Fruit fly (Drosophila melanogaster) whole organism, embryonic: ENCODE data around the gene CG8176.
A peak's percentile ranks its signal among the peaks of the same experiment; 100 is the strongest.

ENCODE experiments used
- BtbVII ChIP-seq: fragments of 200-800 bp; sonication (Bioruptor generic); optimal IDR thresholded peaks from 3 replicates; lab custom pipeline; 2017; ENCODE audit warnings: missing biosample characterization, mild to moderate bottlenecking, missing genetic modification characterization
- CG10959 ChIP-seq: fragments of 200-800 bp; sonication (Bioruptor generic); IDR thresholded peaks from 2 replicates; pipeline ENCODE4 v1.3.6; 2022; ENCODE audit warnings: missing biosample characterization, missing genetic modification characterization
- CG11247 ChIP-seq: fragments of 200-800 bp; sonication (Bioruptor generic); IDR thresholded peaks from 2 replicates; pipeline ENCODE4 v1.3.6; 2022; ENCODE audit warnings: missing biosample characterization, missing genetic modification characterization
- CG11504 ChIP-seq: fragments of 200-800 bp; sonication (Bioruptor generic); optimal IDR thresholded peaks from 3 replicates; lab custom pipeline; 2019; ENCODE audit warnings: missing biosample characterization, mild to moderate bottlenecking, missing genetic modification characterization, moderate library complexity
- CG11560 ChIP-seq: fragments of 200-800 bp; sonication (Bioruptor generic); IDR thresholded peaks from 3 replicates; pipeline ENCODE4 v1.3.6; 2022; ENCODE audit warnings: missing biosample characterization, missing genetic modification characterization
- CG12104 ChIP-seq: fragments of 200-800 bp; sonication (Bioruptor generic); optimal IDR thresholded peaks from 3 replicates; lab custom pipeline; 2016; ENCODE audit warnings: missing biosample characterization, missing genetic modification characterization
- CG12391 ChIP-seq: fragments of 200-800 bp; sonication (Bioruptor generic); optimal IDR thresholded peaks from 3 replicates; lab custom pipeline; 2018; ENCODE audit warnings: missing biosample characterization, mild to moderate bottlenecking, missing genetic modification characterization, moderate library complexity
- CG12744 ChIP-seq: fragments of 200-800 bp; sonication (Bioruptor generic); optimal IDR thresholded peaks from 2 replicates; lab custom pipeline; 2016; ENCODE audit warnings: missing biosample characterization, missing genetic modification characterization
- CG12942 ChIP-seq: fragments of 200-800 bp; sonication (Bioruptor generic); optimal IDR thresholded peaks from 3 replicates; lab custom pipeline; 2016; ENCODE audit warnings: missing biosample characterization, missing genetic modification characterization
- CG14441 ChIP-seq: fragments of 200-800 bp; sonication (Bioruptor generic); IDR thresholded peaks from 2 replicates; pipeline ENCODE4 v1.3.6; 2022; ENCODE audit warnings: missing biosample characterization, missing genetic modification characterization
- CG15479 ChIP-seq: fragments of 200-800 bp; sonication (Bioruptor generic); optimal IDR thresholded peaks from 3 replicates; lab custom pipeline; 2019; ENCODE audit warnings: missing biosample characterization, mild to moderate bottlenecking, missing genetic modification characterization, moderate library complexity
- CG17359 ChIP-seq: fragments of 200-800 bp; sonication (Bioruptor generic); optimal IDR thresholded peaks from 3 replicates; lab custom pipeline; 2018; ENCODE audit warnings: missing biosample characterization, mild to moderate bottlenecking, missing genetic modification characterization, moderate library complexity
- CG30020 ChIP-seq: fragments of 200-800 bp; optimal IDR thresholded peaks from 2 replicates; lab custom pipeline; 2019; ENCODE audit warnings: missing biosample characterization, mild to moderate bottlenecking, missing genetic modification characterization, moderate library complexity
- CG3065 ChIP-seq: fragments of 200-800 bp; sonication (Bioruptor generic); optimal IDR thresholded peaks from 2 replicates; lab custom pipeline; 2016; ENCODE audit warnings: missing biosample characterization, missing genetic modification characterization
- CG5953 ChIP-seq: fragments of 200-800 bp; sonication (Bioruptor generic); IDR thresholded peaks from 2 replicates; pipeline ENCODE4 v1.3.6; 2022; ENCODE audit warnings: missing biosample characterization, missing genetic modification characterization
- CG6175 ChIP-seq: fragments of 200-800 bp; sonication (Bioruptor generic); IDR thresholded peaks from 3 replicates; pipeline ENCODE4 v1.3.6; 2022; ENCODE audit warnings: missing biosample characterization, missing genetic modification characterization
- CG6854 ChIP-seq: fragments of 200-800 bp; sonication (Bioruptor generic); optimal IDR thresholded peaks from 3 replicates; lab custom pipeline; 2017; ENCODE audit warnings: missing biosample characterization, mild to moderate bottlenecking, missing genetic modification characterization
- CG7928 ChIP-seq: fragments of 200-800 bp; sonication (Bioruptor generic); optimal IDR thresholded peaks from 2 replicates; lab custom pipeline; 2017; ENCODE audit warnings: missing biosample characterization, mild to moderate bottlenecking, missing genetic modification characterization
- CG9215 ChIP-seq: fragments of 200-800 bp; sonication (Bioruptor generic); IDR thresholded peaks from 2 replicates; pipeline ENCODE4 v1.3.6; 2022; ENCODE audit warnings: missing biosample characterization, missing genetic modification characterization
- CHES-1-like ChIP-seq: fragments of 200-800 bp; sonication (Bioruptor generic); optimal IDR thresholded peaks from 2 replicates; lab custom pipeline; 2016; ENCODE audit warnings: missing biosample characterization, missing genetic modification characterization
- D ChIP-seq, 2 experiments: fragments of 200-800 bp in 1 of 2; fragments of >200 bp in 1 of 2; sonication (Bioruptor generic) in 1 of 2; optimal IDR thresholded peaks; 2 replicates in 1 of 2; 3 replicates in 1 of 2; lab custom pipeline; 2017; ENCODE audit warnings: mild to moderate bottlenecking in 1 of 2, missing biosample characterization in 1 of 2, missing genetic modification characterization in 1 of 2, missing genetic modification reagents in 1 of 2
- Dek ChIP-seq: fragments of 200-800 bp; sonication (Bioruptor generic); optimal IDR thresholded peaks from 3 replicates; lab custom pipeline; 2019; ENCODE audit warnings: missing biosample characterization, mild to moderate bottlenecking, missing genetic modification characterization, moderate library complexity
- Elba2 ChIP-seq: fragments of 200-800 bp; sonication (Bioruptor generic); optimal IDR thresholded peaks from 3 replicates; lab custom pipeline; 2016; ENCODE audit warnings: missing biosample characterization, missing genetic modification characterization
- Fer1 ChIP-seq: fragments of 200-800 bp; sonication (Bioruptor generic); optimal IDR thresholded peaks from 2 replicates; lab custom pipeline; 2017; ENCODE audit warnings: missing biosample characterization, mild to moderate bottlenecking, missing genetic modification characterization
- Fer2 ChIP-seq: fragments of 200-800 bp; sonication (Bioruptor generic); optimal IDR thresholded peaks from 2 replicates; lab custom pipeline; 2018; ENCODE audit warnings: missing biosample characterization, mild to moderate bottlenecking, missing genetic modification characterization, moderate library complexity
- H15 ChIP-seq: fragments of 200-800 bp; sonication (Bioruptor generic); IDR thresholded peaks from 3 replicates; pipeline ENCODE4 v1.3.6; 2022; ENCODE audit warnings: missing biosample characterization, missing genetic modification characterization
- Hr51 ChIP-seq, 2 experiments: fragments of 200-800 bp; sonication (Bioruptor generic); optimal IDR thresholded peaks; 2 replicates in 1 of 2; 3 replicates in 1 of 2; lab custom pipeline; 2016 to 2018; ENCODE audit warnings: missing biosample characterization in 2 of 2, missing genetic modification characterization in 2 of 2, mild to moderate bottlenecking in 1 of 2, moderate library complexity in 1 of 2
- Jarid2 ChIP-seq: fragments of 200-800 bp; sonication (Bioruptor generic); optimal IDR thresholded peaks from 3 replicates; lab custom pipeline; 2017; ENCODE audit warnings: mild to moderate bottlenecking, missing biosample characterization, missing genetic modification reagents, missing genetic modification characterization
- MESR4 ChIP-seq: fragments of 200-800 bp; sonication (Bioruptor generic); optimal IDR thresholded peaks from 2 replicates; lab custom pipeline; 2018; ENCODE audit warnings: missing biosample characterization, mild to moderate bottlenecking, missing genetic modification characterization, moderate library complexity
- NFAT ChIP-seq: fragments of 200-800 bp; sonication (Bioruptor generic); IDR thresholded peaks from 2 replicates; pipeline ENCODE4 v1.3.6; 2022; ENCODE audit warnings: missing biosample characterization, missing genetic modification characterization
- Nf-YB ChIP-seq: fragments of 200-800 bp; sonication (Bioruptor generic); optimal IDR thresholded peaks from 3 replicates; lab custom pipeline; 2019; ENCODE audit warnings: missing biosample characterization, mild to moderate bottlenecking, missing genetic modification characterization, moderate library complexity
- Sry-δ ChIP-seq: fragments of 200-800 bp; sonication (Bioruptor generic); optimal IDR thresholded peaks from 2 replicates; lab custom pipeline; 2016; ENCODE audit warnings: missing biosample characterization, missing genetic modification characterization
- Taf1 ChIP-seq: fragments of 200-800 bp; sonication (Bioruptor generic); IDR thresholded peaks from 2 replicates; pipeline ENCODE4 v1.3.6; 2022; ENCODE audit warnings: missing biosample characterization, missing genetic modification characterization
- Xrp1 ChIP-seq: fragments of 200-800 bp; sonication (Bioruptor generic); IDR thresholded peaks from 2 replicates; pipeline ENCODE4 v1.3.6; 2022; ENCODE audit warnings: missing biosample characterization, missing genetic modification characterization
- ab ChIP-seq: fragments of 200-800 bp; sonication (Bioruptor generic); optimal IDR thresholded peaks from 2 replicates; lab custom pipeline; 2016; ENCODE audit warnings: missing biosample characterization, missing genetic modification characterization
- bowl ChIP-seq: fragments of 200-800 bp; sonication (Bioruptor generic); IDR thresholded peaks from 2 replicates; pipeline ENCODE4 v1.3.6; 2022; ENCODE audit warnings: missing biosample characterization, missing genetic modification characterization
- fru ChIP-seq: fragments of >200 bp; optimal IDR thresholded peaks from 2 replicates; lab custom pipeline; 2017
- gcm2 ChIP-seq: fragments of 200-800 bp; sonication (Bioruptor generic); optimal IDR thresholded peaks from 2 replicates; lab custom pipeline; 2016; ENCODE audit warnings: missing biosample characterization, missing genetic modification characterization
- grau ChIP-seq: fragments of 200-800 bp; optimal IDR thresholded peaks from 3 replicates; lab custom pipeline; 2019; ENCODE audit warnings: missing biosample characterization, mild to moderate bottlenecking, missing genetic modification characterization, moderate library complexity
- ken ChIP-seq: fragments of 200-800 bp; sonication (Bioruptor generic); IDR thresholded peaks from 3 replicates; pipeline ENCODE4 v1.3.6; 2022; ENCODE audit warnings: missing biosample characterization, missing genetic modification characterization
- lbe ChIP-seq: fragments of 200-800 bp; sonication (Bioruptor generic); optimal IDR thresholded peaks from 2 replicates; lab custom pipeline; 2016; ENCODE audit warnings: missing biosample characterization, mild to moderate bottlenecking, missing genetic modification characterization
- lmd ChIP-seq: fragments of 200-800 bp; sonication (Bioruptor generic); IDR thresholded peaks from 2 replicates; pipeline ENCODE4 v1.3.6; 2022; ENCODE audit warnings: missing biosample characterization, missing genetic modification characterization
- pfk ChIP-seq: fragments of 200-800 bp; sonication (Bioruptor generic); optimal IDR thresholded peaks from 2 replicates; lab custom pipeline; 2018; ENCODE audit warnings: missing biosample characterization, mild to moderate bottlenecking, missing genetic modification characterization, moderate library complexity
- pita ChIP-seq: fragments of 200-800 bp; sonication (Bioruptor generic); optimal IDR thresholded peaks from 2 replicates; lab custom pipeline; 2017; ENCODE audit warnings: missing biosample characterization, mild to moderate bottlenecking, missing genetic modification characterization
- pros ChIP-seq: fragments of 200-800 bp; sonication (Bioruptor generic); optimal IDR thresholded peaks from 3 replicates; lab custom pipeline; 2019; ENCODE audit warnings: missing biosample characterization, mild to moderate bottlenecking, missing genetic modification characterization, moderate library complexity
- rib ChIP-seq: fragments of 200-800 bp; sonication (Bioruptor generic); IDR thresholded peaks from 2 replicates; pipeline ENCODE4 v1.3.6; 2022; ENCODE audit warnings: missing biosample characterization, missing genetic modification characterization
- ro ChIP-seq: fragments of 200-800 bp; sonication (Bioruptor generic); IDR thresholded peaks from 2 replicates; pipeline ENCODE4 v1.3.6; 2022; ENCODE audit warnings: missing biosample characterization, missing genetic modification characterization
- schlank ChIP-seq: fragments of 200-800 bp; sonication (Bioruptor generic); optimal IDR thresholded peaks from 2 replicates; lab custom pipeline; 2018; ENCODE audit warnings: missing biosample characterization, mild to moderate bottlenecking, missing genetic modification characterization
- tio ChIP-seq: fragments of 200-800 bp; sonication (Bioruptor generic); optimal IDR thresholded peaks from 2 replicates; lab custom pipeline; 2017; ENCODE audit warnings: missing biosample characterization, missing genetic modification characterization, inconsistent platforms
- wek ChIP-seq: fragments of 200-800 bp; sonication (Bioruptor generic); optimal IDR thresholded peaks from 3 replicates; lab custom pipeline; 2018; ENCODE audit warnings: missing biosample characterization, mild to moderate bottlenecking, missing genetic modification characterization, moderate library complexity
- z ChIP-seq: fragments of 200-800 bp; sonication (Bioruptor generic); IDR thresholded peaks from 3 replicates; pipeline ENCODE4 v1.3.6; 2022; ENCODE audit warnings: missing biosample characterization, missing genetic modification characterization

Gene CG8176

dm6 chr3R:9551013-9551658 is 35.3 kb downstream of the CG8176 start (continued):
- TF ChIP-seq gcm2 (GFP tag; lab: Kevin White, UChicago) (no peak), Dek (no peak), CG14441 (GFP tag; lab: Robert Waterston, UW) (no peak), CG3065 (GFP tag; lab: Kevin White, UChicago) (no peak), lbe (peak; percentile 58), CG12104 (GFP tag; lab: Kevin White, UChicago) (no peak), CG30020 (tag; lab: Kevin White, UChicago) (no peak), CG17359 (tag; lab: Kevin White, UChicago) (peak; percentile 41), pita (GFP tag; lab: Kevin White, UChicago) (no peak), CG11247 (GFP tag; lab: Robert Waterston, UW) (no peak), H15 (GFP tag; lab: Robert Waterston, UW) (no peak), tio (GFP tag; lab: Kevin White, UChicago) (no peak), Sry-δ (GFP tag; lab: Kevin White, UChicago) (peak; percentile 27), lmd (GFP tag; lab: Robert Waterston, UW) (no peak), CG11560 (tag; lab: Robert Waterston, UW) (no peak), CG7928 (GFP tag; lab: Kevin White, UChicago) (peak; percentile 60), Xrp1 (GFP tag; lab: Robert Waterston, UW) (no peak), CG9215 (GFP tag; lab: Robert Waterston, UW) (no peak), rib (GFP tag; lab: Robert Waterston, UW) (no peak), bowl (GFP tag; lab: Robert Waterston, UW) (no peak), D (optimal IDR thresholded peaks at IDR 0.05; lab: Kevin White, UChicago) (peak; percentile 59), D (GFP tag; optimal IDR thresholded peaks at IDR 0.05; lab: Kevin White, UChicago) (peak; percentile 8), CG6854 (GFP tag; lab: Kevin White, UChicago) (peak; percentile 71), pfk (peak; percentile 63), CG15479 (GFP tag; lab: Kevin White, UChicago) (no peak), CG5953 (GFP tag; lab: Robert Waterston, UW) (no peak), CG11504 (tag; lab: Kevin White, UChicago) (no peak), Hr51 (GFP tag; optimal IDR thresholded peaks at IDR 0.05; lab: Kevin White, UChicago) (peak in 1 of 2 experiments; percentile 17), MESR4 (GFP tag; lab: Kevin White, UChicago) (peak; percentile 96), ro (no peak), ab (GFP tag; lab: Kevin White, UChicago) (no peak), grau (tag; lab: Kevin White, UChicago) (no peak), Nf-YB (GFP tag; lab: Kevin White, UChicago) (no peak), CG10959 (GFP tag; lab: Robert Waterston, UW) (no peak), NFAT (GFP tag; lab: Robert Waterston, UW) (no peak), z (GFP tag; lab: Robert Waterston, UW) (no peak), fru (lab: Kevin White, UChicago) (no peak), BtbVII (GFP tag; lab: Kevin White, UChicago) (peak; percentile 69), CG12391 (tag; lab: Kevin White, UChicago) (no peak), schlank (tag; lab: Kevin White, UChicago) (peak; percentile 44), Fer2 (tag; lab: Kevin White, UChicago) (no peak), wek (GFP tag; lab: Kevin White, UChicago) (peak; percentile 73), Elba2 (no peak), CG6175 (GFP tag; lab: Robert Waterston, UW) (no peak), pros (peak; percentile 45), CG12744 (GFP tag; lab: Kevin White, UChicago) (peak; percentile 38), Jarid2 (GFP tag; lab: Kevin White, UChicago) (peak; percentile 52), CG12942 (no peak), ken (GFP tag; lab: Robert Waterston, UW) (no peak), CHES-1-like (GFP tag; lab: Kevin White, UChicago) (peak; percentile 60), Taf1 (no peak), Fer1 (GFP tag; lab: Kevin White, UChicago) (peak; percentile 82)
